Worm (Caenorhabditis elegans) whole organism, L3 larva: ENCODE results near the gene C05D12.1.

Experiments used
- ceh-16 ChIP-seq: sonication (generic microtip); optimal IDR thresholded peaks from 2 replicates; lab custom pipeline; 2017; ENCODE audit warnings: missing biosample characterization, missing genetic modification characterization
- elt-3 ChIP-seq, 3 experiments: fragments of 150-350 bp in 1 of 3; sonication (generic microtip) in 2 of 3; optimal IDR thresholded peaks; 2 replicates in 2 of 3; 4 replicates in 1 of 3; lab custom pipeline; 2014 to 2017; ENCODE audit warnings: missing biosample characterization in 3 of 3, missing genetic modification characterization in 3 of 3
- hmg-11 ChIP-seq: sonication (generic microtip); optimal IDR thresholded peaks from 2 replicates; lab custom pipeline; 2016; ENCODE audit warnings: missing genetic modification characterization, missing compliant biosample characterization
- nfya-1 ChIP-seq: sonication (generic microtip); optimal IDR thresholded peaks from 2 replicates; lab custom pipeline; 2017; ENCODE audit warnings: missing genetic modification characterization, mild to moderate bottlenecking, missing compliant biosample characterization, antibody characterized with exemption, moderate library complexity; ENCODE audit not compliant: insufficient read depth
- pqm-1 ChIP-seq: fragments of 150-350 bp; optimal IDR thresholded peaks from 2 replicates; lab custom pipeline; 2017; ENCODE audit warnings: missing biosample characterization, missing genetic modification characterization, inconsistent platforms
- unc-62 ChIP-seq: fragments of 150-350 bp; sonication (generic microtip); optimal IDR thresholded peaks from 4 replicates; lab custom pipeline; 2014; ENCODE audit warnings: missing biosample characterization, missing genetic modification reagents, missing genetic modification characterization

ce11 chrII:11459883-11460282 lies 44.3 kb upstream of the C05D12.1 start:
- TF ChIP-seq elt-3 (tag; optimal IDR thresholded peaks at IDR 0.05; lab: Kevin White, UChicago) = no peak
- TF ChIP-seq ceh-16 = no peak
- TF ChIP-seq nfya-1 = no peak
- peak; percentile 33 for TF ChIP-seq pqm-1 (tag; lab: Kevin White, UChicago)
- TF ChIP-seq hmg-11 = no peak
- TF ChIP-seq unc-62 (GFP tag; lab: Kevin White, UChicago) = no peak
